Worm (Caenorhabditis elegans) whole organism, L3 larva: ENCODE results near the gene gst-41.

ENCODE experiments used
- ZK546.5 ChIP-seq: sonication (generic microtip); optimal IDR thresholded peaks from 2 replicates; lab custom pipeline; 2017; ENCODE audit warnings: missing biosample characterization, missing genetic modification characterization
- ceh-28 ChIP-seq: fragments of 150-350 bp; optimal IDR thresholded peaks from 2 replicates; lab custom pipeline; 2014; ENCODE audit warnings: missing biosample characterization, missing genetic modification reagents, missing genetic modification characterization
- ceh-82 ChIP-seq: fragments of 150-350 bp; optimal IDR thresholded peaks from 2 replicates; lab custom pipeline; 2014; ENCODE audit warnings: missing biosample characterization, missing genetic modification characterization
- daf-12 ChIP-seq: fragments of 150-350 bp; optimal IDR thresholded peaks from 2 replicates; lab custom pipeline; 2014; ENCODE audit warnings: missing biosample characterization, missing genetic modification reagents, missing genetic modification characterization
- egl-27 ChIP-seq: sonication (generic microtip); optimal IDR thresholded peaks from 4 replicates; lab custom pipeline; 2017; ENCODE audit warnings: missing biosample characterization, missing genetic modification reagents, missing genetic modification characterization
- elt-1 ChIP-seq: fragments of 150-350 bp; optimal IDR thresholded peaks from 2 replicates; lab custom pipeline; 2014; ENCODE audit warnings: missing biosample characterization, missing genetic modification characterization
- elt-3 ChIP-seq, 3 experiments: fragments of 150-350 bp in 1 of 3; sonication (generic microtip) in 2 of 3; optimal IDR thresholded peaks; 2 replicates in 2 of 3; 4 replicates in 1 of 3; lab custom pipeline; 2014 to 2017; ENCODE audit warnings: missing biosample characterization in 3 of 3, missing genetic modification characterization in 3 of 3
- fkh-2 ChIP-seq: fragments of 150-350 bp; optimal IDR thresholded peaks from 2 replicates; lab custom pipeline; 2014; ENCODE audit warnings: missing biosample characterization, missing genetic modification reagents, missing genetic modification characterization
- fos-1 ChIP-seq: fragments of 150-350 bp; optimal IDR thresholded peaks from 2 replicates; lab custom pipeline; 2014; ENCODE audit warnings: missing biosample characterization, missing genetic modification characterization
- nhr-67 ChIP-seq: fragments of 150-350 bp; optimal IDR thresholded peaks from 2 replicates; lab custom pipeline; 2014; ENCODE audit warnings: missing biosample characterization, missing genetic modification characterization
- nhr-76 ChIP-seq: fragments of 150-350 bp; sonication (generic microtip); optimal IDR thresholded peaks from 5 replicates; lab custom pipeline; 2014; ENCODE audit warnings: missing biosample characterization, missing genetic modification characterization
- pqm-1 ChIP-seq: fragments of 150-350 bp; optimal IDR thresholded peaks from 2 replicates; lab custom pipeline; 2017; ENCODE audit warnings: missing biosample characterization, missing genetic modification characterization, inconsistent platforms
- skn-1 ChIP-seq: fragments of 150-350 bp; optimal IDR thresholded peaks from 2 replicates; lab custom pipeline; 2014; ENCODE audit warnings: missing biosample characterization, missing genetic modification characterization
- snpc-4 ChIP-seq: fragments of 150-350 bp; optimal IDR thresholded peaks from 2 replicates; lab custom pipeline; 2014; ENCODE audit warnings: missing biosample characterization, missing genetic modification characterization
- unc-62 ChIP-seq: fragments of 150-350 bp; sonication (generic microtip); optimal IDR thresholded peaks from 4 replicates; lab custom pipeline; 2014; ENCODE audit warnings: missing biosample characterization, missing genetic modification reagents, missing genetic modification characterization
- zag-1 ChIP-seq: fragments of 150-350 bp; optimal IDR thresholded peaks from 2 replicates; lab custom pipeline; 2014; ENCODE audit warnings: missing biosample characterization, missing genetic modification characterization
- ztf-11 ChIP-seq: fragments of 150-350 bp; optimal IDR thresholded peaks from 2 replicates; lab custom pipeline; 2014; ENCODE audit warnings: missing biosample characterization, missing genetic modification characterization

gst-41 gene

DNA sequence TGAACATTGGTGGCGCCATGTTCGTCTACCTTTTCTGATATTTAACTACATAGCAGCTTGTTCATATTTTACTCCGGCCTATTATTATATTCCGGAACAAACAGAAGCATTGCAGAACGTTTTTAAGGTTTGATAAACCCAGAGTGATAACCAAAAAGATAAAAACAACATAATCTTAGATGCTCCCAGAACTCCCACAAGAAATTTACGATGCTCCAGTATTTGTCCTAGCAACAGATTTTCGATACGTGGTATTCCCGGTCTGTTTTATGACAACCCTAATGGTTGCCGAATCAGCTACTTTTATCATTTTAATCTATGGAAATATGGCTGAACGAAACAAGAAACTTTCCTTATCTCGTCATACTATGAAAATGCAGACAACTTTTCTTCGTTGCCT lies 45.5 kb downstream of the gst-41 start:
- TF ChIP-seq nhr-67 (tag; lab: Kevin White, UChicago) (no peak), ceh-82 (no peak), ceh-28 (tag; lab: Kevin White, UChicago) (no peak), nhr-76 (no peak), ztf-11 (no peak), ZK546.5 (no peak), egl-27 (tag; lab: Kevin White, UChicago) (no peak), daf-12 (tag; lab: Kevin White, UChicago) (no peak), elt-1 (tag; lab: Kevin White, UChicago) (no peak)

DNA sequence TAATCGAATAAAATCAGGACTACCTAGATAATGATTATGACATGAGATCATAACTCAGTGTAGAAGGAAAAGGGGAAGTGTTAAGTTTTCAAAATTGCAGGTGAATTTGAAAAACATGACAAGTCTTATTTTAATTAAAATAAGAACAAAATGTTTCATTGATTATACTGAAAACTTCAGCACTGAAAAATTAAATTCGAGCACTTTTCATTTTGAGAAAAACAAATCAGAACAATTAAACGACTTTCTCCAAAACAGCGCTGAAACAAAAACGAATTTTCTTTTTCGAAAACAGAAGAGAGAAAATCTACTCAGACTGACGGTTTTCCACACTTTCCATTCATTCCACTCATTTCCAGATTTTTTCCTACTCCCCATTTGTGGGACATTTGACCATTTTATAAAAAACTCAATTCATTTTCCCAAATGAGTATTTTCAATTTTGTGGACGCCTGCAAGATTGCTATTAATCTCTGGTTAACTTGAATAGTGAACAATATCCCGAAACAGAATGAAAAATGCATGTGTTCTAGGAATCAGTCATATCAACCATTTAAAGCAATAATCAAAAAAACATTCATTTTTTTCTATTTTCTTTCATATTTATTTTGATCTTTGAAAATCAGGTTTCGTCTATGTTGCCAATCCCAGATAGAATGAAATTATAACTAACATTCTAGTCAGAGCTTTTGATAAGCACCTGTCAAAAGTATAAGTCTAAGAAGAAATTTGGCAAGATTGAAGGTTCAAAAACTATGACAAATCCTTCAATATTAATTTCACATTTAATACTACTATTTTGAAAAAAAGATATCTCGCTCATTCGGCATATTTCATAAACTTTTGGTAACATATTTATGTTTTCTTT lies 46.7 kb downstream of the gst-41 start, which contains the start of the genes srh-231 and srh-275:
TSS of gene srh-231 (minus strand) at position 51 of the 868 bp plus-strand sequence.
TSS of gene srh-275 (plus strand) at position 818 of the 868 bp plus-strand sequence.
- TF ChIP-seq fkh-2 (tag; lab: Kevin White, UChicago) (no peak), unc-62 (GFP tag; lab: Kevin White, UChicago) (no peak)

DNA sequence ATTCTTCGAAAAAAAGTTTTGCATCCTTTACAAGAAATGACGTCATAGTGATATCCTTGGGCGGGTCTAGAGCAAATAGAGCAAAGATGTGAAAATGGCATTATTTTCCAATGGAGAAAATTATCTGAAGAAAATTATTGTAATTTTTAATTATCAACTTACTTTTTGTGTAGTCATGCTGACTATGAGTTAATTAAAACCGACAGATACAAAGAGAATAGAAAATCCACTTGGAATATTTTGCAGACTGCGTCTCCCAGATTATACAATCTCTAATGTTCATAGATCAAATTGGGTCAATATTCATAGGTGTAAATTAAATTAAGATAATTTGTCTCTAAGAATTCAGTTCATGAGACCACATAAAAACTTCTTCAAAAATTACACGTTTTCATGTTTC lies 49.6 kb downstream of the gst-41 start, which contains the start of gene nhr-149:
TSS of gene nhr-149 (minus strand) at position 101 of the 400 bp plus-strand sequence.
- TF ChIP-seq snpc-4 (tag; lab: Kevin White, UChicago) (no peak), fkh-2 (tag; lab: Kevin White, UChicago) (no peak), pqm-1 (tag; lab: Kevin White, UChicago) (no peak), skn-1 (tag; lab: Kevin White, UChicago) (no peak), zag-1 (tag; lab: Kevin White, UChicago) (no peak), fos-1 (no peak), elt-3 (tag; optimal IDR thresholded peaks at IDR 0.05; lab: Kevin White, UChicago) (no peak)
